Comparison of ENCODE assay signal across 3 fruit fly cellular contexts in the genomic region with DNA sequence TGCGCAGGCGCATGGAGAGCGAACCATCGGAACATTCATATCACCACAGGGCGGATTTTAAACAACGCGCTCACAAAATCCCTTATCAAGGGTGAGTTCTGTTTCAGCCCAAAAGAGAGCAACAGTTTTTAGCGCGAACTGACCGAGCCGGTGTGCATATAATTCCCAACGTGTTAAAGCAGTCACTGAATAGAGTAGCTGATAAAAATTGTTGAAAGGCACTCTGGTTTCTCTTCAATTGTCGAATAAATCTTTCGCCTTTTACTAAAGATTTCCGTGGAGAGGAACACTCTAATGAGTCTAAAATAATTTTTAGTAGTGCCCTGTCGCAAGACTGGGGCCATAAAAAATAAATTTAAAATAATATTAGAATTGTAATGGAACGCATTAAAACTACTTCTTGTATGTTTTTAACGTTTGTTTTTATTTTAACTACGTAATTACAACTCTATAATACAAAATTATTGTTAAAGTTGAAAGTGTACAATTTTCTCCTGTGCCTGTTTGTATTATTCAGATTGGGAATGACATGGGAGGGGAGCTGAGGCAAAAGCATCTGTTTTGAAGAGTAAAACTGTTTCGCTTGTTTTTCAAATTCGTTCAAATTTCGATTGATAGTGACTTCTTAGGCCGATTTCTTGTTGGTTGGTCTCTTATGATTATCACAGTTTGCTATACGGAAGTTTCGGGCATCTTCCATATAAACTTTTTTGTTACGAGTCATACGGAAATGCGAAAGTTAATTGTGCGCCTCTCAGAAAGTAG.
TF ChIP-seq lines count a peak whose summit lies in the region.

No protein-coding gene starts in this region.

TF ChIP-seq in whole organism, embryonic, 481 proteins besides CTCF, POLR2A, EP300 and RAD21 (continued from another document and continues in another):
- TF ChIP-seq pros (GFP tag; optimal IDR thresholded peaks at IDR 0.05; lab: Kevin White, UChicago) (peak; percentile 98), CG7987 (GFP tag; optimal IDR thresholded peaks at IDR 0.05; lab: Kevin White, UChicago) (no peak), sr (GFP tag; IDR thresholded peaks at IDR 0.05; lab: Robert Waterston, UW) (0 out of 3 replicates have a peak, but pooled peaks have one; percentile 57), nmo (GFP tag; optimal IDR thresholded peaks at IDR 0.05; lab: Kevin White, UChicago) (peak; percentile 43), cg (GFP tag; optimal IDR thresholded peaks at IDR 0.05; lab: Kevin White, UChicago) (no peak), HmgZ (tag; optimal IDR thresholded peaks at IDR 0.05; lab: Kevin White, UChicago) (peak; percentile 59), CG11085 (GFP tag; IDR thresholded peaks at IDR 0.05; lab: Robert Waterston, UW) (0 out of 2 replicates have a peak, but pooled peaks have one; percentile 19), CG13894 (tag; optimal IDR thresholded peaks at IDR 0.05; lab: Kevin White, UChicago) (peak; percentile 88), CG17385 (GFP tag; optimal IDR thresholded peaks at IDR 0.05; lab: Kevin White, UChicago) (peak; percentile 34), CG11247 (GFP tag; IDR thresholded peaks at IDR 0.05; lab: Robert Waterston, UW) (peak; percentile 41; the same call in 1 of the 2 replicates), Oli (tag; optimal IDR thresholded peaks at IDR 0.05; lab: Kevin White, UChicago) (no peak), Sry-δ (GFP tag; optimal IDR thresholded peaks at IDR 0.05; lab: Kevin White, UChicago) (peak; percentile 18), phol (tag; optimal IDR thresholded peaks at IDR 0.05; lab: Kevin White, UChicago) (peak; percentile 23), CG10321 (GFP tag; IDR thresholded peaks at IDR 0.05; lab: Robert Waterston, UW) (no peak), row (GFP tag; IDR thresholded peaks at IDR 0.05; lab: Robert Waterston, UW) (peak; percentile 47; the same call in 2 of the 3 replicates), z (GFP tag; IDR thresholded peaks at IDR 0.05; lab: Robert Waterston, UW) (0 out of 3 replicates have a peak, but pooled peaks have one; percentile 44), Antp (GFP tag; optimal IDR thresholded peaks at IDR 0.05; lab: Kevin White, UChicago) (peak; percentile 38), CG15696 (tag; optimal IDR thresholded peaks at IDR 0.05; lab: Kevin White, UChicago) (peak; percentile 57), chn (GFP tag; optimal IDR thresholded peaks at IDR 0.05; lab: Kevin White, UChicago) (peak; percentile 61), CG6272 (GFP tag; IDR thresholded peaks at IDR 0.05; lab: Robert Waterston, UW) (no peak), ac (GFP tag; optimal IDR thresholded peaks at IDR 0.05; lab: Kevin White, UChicago) (no peak), dmrt99B (tag; optimal IDR thresholded peaks at IDR 0.05; lab: Kevin White, UChicago) (no peak), cwo (GFP tag; optimal IDR thresholded peaks at IDR 0.05; lab: Kevin White, UChicago) (peak; percentile 24), CG1529 (GFP tag; optimal IDR thresholded peaks at IDR 0.05; lab: Kevin White, UChicago) (no peak), E2f1 (GFP tag; IDR thresholded peaks at IDR 0.05; lab: Robert Waterston, UW) (peak; percentile 40; the same call in 1 of the 2 replicates), CG8944 (GFP tag; optimal IDR thresholded peaks at IDR 0.05; lab: Kevin White, UChicago) (peak; percentile 45), CG1603 (tag; optimal IDR thresholded peaks at IDR 0.05; lab: Kevin White, UChicago) (peak; percentile 42), CG18619 (GFP tag; optimal IDR thresholded peaks at IDR 0.05; lab: Kevin White, UChicago) (no peak), CG7357 (GFP tag; IDR thresholded peaks at IDR 0.05; lab: Robert Waterston, UW) (no peak), CG14667 (GFP tag; IDR thresholded peaks at IDR 0.05; lab: Robert Waterston, UW) (no peak), CG1792 (GFP tag; optimal IDR thresholded peaks at IDR 0.05; lab: Kevin White, UChicago) (peak; percentile 45), eyg (GFP tag; optimal IDR thresholded peaks at IDR 0.05; lab: Kevin White, UChicago) (no peak), CG8281 (tag; optimal IDR thresholded peaks at IDR 0.05; lab: Kevin White, UChicago) (no peak), CG12942 (GFP tag; optimal IDR thresholded peaks at IDR 0.05; lab: Kevin White, UChicago) (no peak), bsh (GFP tag; optimal IDR thresholded peaks at IDR 0.05; lab: Kevin White, UChicago) (peak in 1 of 2 experiments; percentile 65), Ssrp (tag; optimal IDR thresholded peaks at IDR 0.05; lab: Kevin White, UChicago) (peak; percentile 31), her (GFP tag; optimal IDR thresholded peaks at IDR 0.05; lab: Kevin White, UChicago) (peak; percentile 57), CG11696 (GFP tag; IDR thresholded peaks at IDR 0.05; lab: Robert Waterston, UW) (no peak), Vsx1 (GFP tag; optimal IDR thresholded peaks at IDR 0.05; lab: Kevin White, UChicago) (no peak), CG8765 (GFP tag; IDR thresholded peaks at IDR 0.05; lab: Robert Waterston, UW) (0 out of 2 replicates have a peak, but pooled peaks have one; percentile 5)

TF ChIP-seq in whole organism, prepupa, 60 proteins besides CTCF, POLR2A, EP300 and RAD21 (continued from another document):
- TF ChIP-seq CG8632 (GFP tag; optimal IDR thresholded peaks at IDR 0.05; lab: Kevin White, UChicago) (no peak), CG16779 (tag; optimal IDR thresholded peaks at IDR 0.05; lab: Kevin White, UChicago) (no peak), esn (GFP tag; optimal IDR thresholded peaks at IDR 0.05; lab: Kevin White, UChicago) (peak; percentile 63), Sox14 (GFP tag; optimal IDR thresholded peaks at IDR 0.05; lab: Kevin White, UChicago) (no peak), CG10631 (GFP tag; optimal IDR thresholded peaks at IDR 0.05; lab: Kevin White, UChicago) (peak; percentile 16), vri (GFP tag; optimal IDR thresholded peaks at IDR 0.05; lab: Kevin White, UChicago) (peak; percentile 25), CG6792 (GFP tag; optimal IDR thresholded peaks at IDR 0.05; lab: Kevin White, UChicago) (peak; percentile 17), Eip93F (GFP tag; optimal IDR thresholded peaks at IDR 0.05; lab: Kevin White, UChicago) (peak; percentile 38), CG8319 (GFP tag; optimal IDR thresholded peaks at IDR 0.05; lab: Kevin White, UChicago) (no peak), pdm3 (GFP tag; optimal IDR thresholded peaks at IDR 0.05; lab: Kevin White, UChicago) (no peak), CG9139 (GFP tag; optimal IDR thresholded peaks at IDR 0.05; lab: Kevin White, UChicago) (no peak), eg (GFP tag; IDR thresholded peaks at IDR 0.05; lab: Robert Waterston, UW) (peak; percentile 50; the same call in 1 of the 3 replicates), CG3919 (GFP tag; optimal IDR thresholded peaks at IDR 0.05; lab: Kevin White, UChicago) (no peak), CG6276 (GFP tag; optimal IDR thresholded peaks at IDR 0.05; lab: Kevin White, UChicago) (no peak), Sox102F (GFP tag; optimal IDR thresholded peaks at IDR 0.05; lab: Kevin White, UChicago) (no peak), CG6163 (GFP tag; IDR thresholded peaks at IDR 0.05; lab: Robert Waterston, UW) (peak; percentile 48; the same call in 1 of the 3 replicates), Ets21C (GFP tag; optimal IDR thresholded peaks at IDR 0.05; lab: Kevin White, UChicago) (no peak), CG11294 (GFP tag; IDR thresholded peaks at IDR 0.05; lab: Robert Waterston, UW) (no peak), CG11762 (GFP tag; optimal IDR thresholded peaks at IDR 0.05; lab: Kevin White, UChicago; ENCODE audit: insufficient read depth) (no peak), svp (GFP tag; lab: Kevin White, UChicago) (no peak), cyc (GFP tag; optimal IDR thresholded peaks at IDR 0.05; lab: Kevin White, UChicago) (peak; percentile 43), Smox (GFP tag; optimal IDR thresholded peaks at IDR 0.05; lab: Kevin White, UChicago) (no peak), CG34406 (GFP tag; optimal IDR thresholded peaks at IDR 0.05; lab: Kevin White, UChicago) (no peak), Hr4 (GFP tag; optimal IDR thresholded peaks at IDR 0.05; lab: Kevin White, UChicago) (no peak), CG6854 (GFP tag; optimal IDR thresholded peaks at IDR 0.05; lab: Kevin White, UChicago) (peak; percentile 5), Eip75B (GFP tag; optimal IDR thresholded peaks at IDR 0.05; lab: Kevin White, UChicago) (no peak), CG7368 (GFP tag; optimal IDR thresholded peaks at IDR 0.05; lab: Kevin White, UChicago) (no peak), fd85E (GFP tag; optimal IDR thresholded peaks at IDR 0.05; lab: Kevin White, UChicago) (no peak), CG6808 (GFP tag; optimal IDR thresholded peaks at IDR 0.05; lab: Kevin White, UChicago) (no peak), Gug (GFP tag; IDR thresholded peaks at IDR 0.05; lab: Robert Waterston, UW) (no peak), CG32006 (GFP tag; optimal IDR thresholded peaks at IDR 0.05; lab: Kevin White, UChicago) (no peak), Hr39 (GFP tag; optimal IDR thresholded peaks at IDR 0.05; lab: Kevin White, UChicago) (no peak), fd59A (GFP tag; optimal IDR thresholded peaks at IDR 0.05; lab: Kevin White, UChicago) (no peak), CG10669 (GFP tag; optimal IDR thresholded peaks at IDR 0.05; lab: Kevin White, UChicago) (no peak), Ets96B (tag; optimal IDR thresholded peaks at IDR 0.05; lab: Kevin White, UChicago) (no peak), Lpt (GFP tag; optimal IDR thresholded peaks at IDR 0.05; lab: Kevin White, UChicago) (no peak), fkh (GFP tag; optimal IDR thresholded peaks at IDR 0.05; lab: Kevin White, UChicago) (no peak), Sox15 (GFP tag; optimal IDR thresholded peaks at IDR 0.05; lab: Kevin White, UChicago) (no peak), spab (GFP tag; optimal IDR thresholded peaks at IDR 0.05; lab: Kevin White, UChicago) (no peak), Hr38 (GFP tag; optimal IDR thresholded peaks at IDR 0.05; lab: Kevin White, UChicago) (no peak)

TF ChIP-seq in whole organism, wandering third instar larva, 38 proteins besides CTCF, POLR2A, EP300 and RAD21 (continued from another document):
- TF ChIP-seq psq (GFP tag; optimal IDR thresholded peaks at IDR 0.05; lab: Kevin White, UChicago) (peak; percentile 37), Rel (GFP tag; optimal IDR thresholded peaks at IDR 0.05; lab: Kevin White, UChicago) (no peak), Rel (tag; optimal IDR thresholded peaks at IDR 0.05; lab: Kevin White, UChicago) (peak; percentile 33), CG32264 (GFP tag; optimal IDR thresholded peaks at IDR 0.05; lab: Kevin White, UChicago) (no peak), Mio (GFP tag; optimal IDR thresholded peaks at IDR 0.05; lab: Kevin White, UChicago) (no peak), dl (GFP tag; optimal IDR thresholded peaks at IDR 0.05; lab: Kevin White, UChicago; ENCODE audit: insufficient read depth in 1 of 2, partially characterized antibody in 2 of 2) (peak in 1 of 2 experiments; percentile 39), woc (GFP tag; optimal IDR thresholded peaks at IDR 0.05; lab: Kevin White, UChicago) (peak; percentile 49), sage (GFP tag; optimal IDR thresholded peaks at IDR 0.05; lab: Kevin White, UChicago) (no peak), Dfd (GFP tag; optimal IDR thresholded peaks at IDR 0.05; lab: Kevin White, UChicago) (no peak), Hr83 (GFP tag; optimal IDR thresholded peaks at IDR 0.05; lab: Kevin White, UChicago; ENCODE audit: poor library complexity, severe bottlenecking) (peak; percentile 40)
